Fruit fly (Drosophila melanogaster) whole organism, embryonic: ENCODE results near the gene PMP34.
A peak's percentile ranks its signal among the peaks of the same experiment; 100 is the strongest.

Experiments
- CG10565 ChIP-seq: fragments of 200-800 bp; sonication (Bioruptor generic); optimal IDR thresholded peaks from 3 replicates; lab custom pipeline; 2016; ENCODE audit warnings: missing biosample characterization, mild to moderate bottlenecking, missing genetic modification characterization
- CG10654 ChIP-seq: fragments of 200-800 bp; sonication (Bioruptor generic); optimal IDR thresholded peaks from 2 replicates; lab custom pipeline; 2016; ENCODE audit warnings: missing biosample characterization, missing genetic modification characterization
- CG10979 ChIP-seq: fragments of 200-800 bp; sonication (Bioruptor generic); optimal IDR thresholded peaks from 2 replicates; lab custom pipeline; 2018; ENCODE audit warnings: missing biosample characterization, mild to moderate bottlenecking, missing genetic modification characterization, moderate library complexity
- CG11723 ChIP-seq: fragments of 200-800 bp; sonication (Bioruptor generic); optimal IDR thresholded peaks from 2 replicates; lab custom pipeline; 2017; ENCODE audit warnings: missing biosample characterization, mild to moderate bottlenecking, missing genetic modification characterization
- CG12391 ChIP-seq: fragments of 200-800 bp; sonication (Bioruptor generic); optimal IDR thresholded peaks from 3 replicates; lab custom pipeline; 2018; ENCODE audit warnings: missing biosample characterization, mild to moderate bottlenecking, missing genetic modification characterization, moderate library complexity
- CG13624 ChIP-seq: fragments of 200-800 bp; sonication (Bioruptor generic); optimal IDR thresholded peaks from 2 replicates; lab custom pipeline; 2016; ENCODE audit warnings: missing biosample characterization, missing genetic modification characterization
- CG15011 ChIP-seq: fragments of 200-800 bp; sonication (Bioruptor generic); optimal IDR thresholded peaks from 3 replicates; lab custom pipeline; 2018; ENCODE audit warnings: missing biosample characterization, mild to moderate bottlenecking, missing genetic modification characterization
- CG16813 ChIP-seq: fragments of 200-800 bp; sonication (Bioruptor generic); IDR thresholded peaks from 3 replicates; pipeline ENCODE4 v1.3.6; 2022; ENCODE audit warnings: missing biosample characterization, missing genetic modification characterization; ENCODE audit not compliant: partially characterized antibody
- CG18599 ChIP-seq: fragments of 200-800 bp; sonication (Bioruptor generic); optimal IDR thresholded peaks from 3 replicates; lab custom pipeline; 2017; ENCODE audit warnings: missing biosample characterization, missing genetic modification characterization, mild to moderate bottlenecking, moderate library complexity, missing genetic modification reagents
- CG2712 ChIP-seq: fragments of 200-800 bp; optimal IDR thresholded peaks from 3 replicates; lab custom pipeline; 2019; ENCODE audit warnings: missing biosample characterization, mild to moderate bottlenecking, missing genetic modification characterization, moderate library complexity
- CG33213 ChIP-seq: fragments of 200-800 bp; sonication (Bioruptor generic); optimal IDR thresholded peaks from 3 replicates; lab custom pipeline; 2016; ENCODE audit warnings: missing biosample characterization, missing genetic modification characterization
- CG42726 ChIP-seq: fragments of 200-800 bp; sonication (Bioruptor generic); IDR thresholded peaks from 2 replicates; pipeline ENCODE4 v1.3.6; 2022; ENCODE audit warnings: missing biosample characterization, missing genetic modification characterization; ENCODE audit not compliant: partially characterized antibody
- CG7372 ChIP-seq: fragments of 200-800 bp; sonication (Bioruptor generic); IDR thresholded peaks from 2 replicates; pipeline ENCODE4 v1.3.6; 2022; ENCODE audit warnings: missing biosample characterization, missing genetic modification characterization
- CG9797 ChIP-seq: fragments of 200-800 bp; sonication (Bioruptor generic); optimal IDR thresholded peaks from 3 replicates; lab custom pipeline; 2018; ENCODE audit warnings: missing biosample characterization, mild to moderate bottlenecking, missing genetic modification characterization
- Dll ChIP-seq: fragments of 200-800 bp; sonication (Bioruptor generic); IDR thresholded peaks from 4 replicates; pipeline ENCODE4 v1.3.6; 2022; ENCODE audit warnings: missing biosample characterization, missing genetic modification characterization; ENCODE audit not compliant: partially characterized antibody
- E2f2 ChIP-seq: fragments of 200-800 bp; sonication (Bioruptor generic); IDR thresholded peaks from 2 replicates; pipeline ENCODE4 v1.3.6; 2022; ENCODE audit warnings: missing biosample characterization, missing genetic modification characterization
- ERR ChIP-seq: fragments of 200-800 bp; sonication (Bioruptor generic); optimal IDR thresholded peaks from 2 replicates; lab custom pipeline; 2016; ENCODE audit warnings: missing biosample characterization, missing genetic modification characterization
- Ets97D ChIP-seq: fragments of 200-800 bp; sonication (Bioruptor generic); optimal IDR thresholded peaks from 3 replicates; lab custom pipeline; 2016; ENCODE audit warnings: missing biosample characterization, missing genetic modification characterization
- Fer1 ChIP-seq: fragments of 200-800 bp; sonication (Bioruptor generic); optimal IDR thresholded peaks from 2 replicates; lab custom pipeline; 2017; ENCODE audit warnings: missing biosample characterization, mild to moderate bottlenecking, missing genetic modification characterization
- Fer2 ChIP-seq: fragments of 200-800 bp; sonication (Bioruptor generic); optimal IDR thresholded peaks from 2 replicates; lab custom pipeline; 2018; ENCODE audit warnings: missing biosample characterization, mild to moderate bottlenecking, missing genetic modification characterization, moderate library complexity
- GATAe ChIP-seq: fragments of 200-800 bp; sonication (Bioruptor generic); conservative IDR thresholded peaks from 2 replicates; pipeline ENCODE4 v1.3.6; 2022; ENCODE audit warnings: missing biosample characterization, missing genetic modification characterization
- Gug ChIP-seq: fragments of 200-800 bp; sonication (Bioruptor generic); IDR thresholded peaks from 4 replicates; pipeline ENCODE4 v1.3.6; 2022; ENCODE audit warnings: missing biosample characterization, missing genetic modification characterization
- H15 ChIP-seq: fragments of 200-800 bp; sonication (Bioruptor generic); IDR thresholded peaks from 3 replicates; pipeline ENCODE4 v1.3.6; 2022; ENCODE audit warnings: missing biosample characterization, missing genetic modification characterization
- HHEX ChIP-seq: fragments of 200-800 bp; sonication (Bioruptor generic); optimal IDR thresholded peaks from 3 replicates; lab custom pipeline; 2017; ENCODE audit warnings: missing biosample characterization, mild to moderate bottlenecking, missing genetic modification characterization, missing genetic modification reagents
- HmgZ ChIP-seq: fragments of 200-800 bp; sonication (Bioruptor generic); optimal IDR thresholded peaks from 2 replicates; lab custom pipeline; 2018; ENCODE audit warnings: missing biosample characterization, mild to moderate bottlenecking, missing genetic modification characterization
- Hr39 ChIP-seq: fragments of >200 bp; optimal IDR thresholded peaks from 2 replicates; lab custom pipeline; 2017
- Jarid2 ChIP-seq: fragments of 200-800 bp; sonication (Bioruptor generic); optimal IDR thresholded peaks from 3 replicates; lab custom pipeline; 2017; ENCODE audit warnings: mild to moderate bottlenecking, missing biosample characterization, missing genetic modification reagents, missing genetic modification characterization
- Kr ChIP-seq: fragments of 200-800 bp; sonication (Bioruptor generic); optimal IDR thresholded peaks from 2 replicates; lab custom pipeline; 2017; ENCODE audit warnings: missing biosample characterization, mild to moderate bottlenecking, missing genetic modification characterization
- Mes4 ChIP-seq: fragments of 200-800 bp; sonication (Bioruptor generic); optimal IDR thresholded peaks from 2 replicates; lab custom pipeline; 2016; ENCODE audit warnings: missing biosample characterization, missing genetic modification characterization
- NFAT ChIP-seq: fragments of 200-800 bp; sonication (Bioruptor generic); IDR thresholded peaks from 2 replicates; pipeline ENCODE4 v1.3.6; 2022; ENCODE audit warnings: missing biosample characterization, missing genetic modification characterization
- Neu2 ChIP-seq: fragments of 200-800 bp; sonication (Bioruptor generic); optimal IDR thresholded peaks from 3 replicates; lab custom pipeline; 2016; ENCODE audit warnings: missing biosample characterization, missing genetic modification characterization, borderline replicate concordance
- Tbp ChIP-seq: fragments of >200 bp; optimal IDR thresholded peaks from 2 replicates; lab custom pipeline; 2018; ENCODE audit warnings: missing biosample characterization, missing genetic modification characterization
- bab2 ChIP-seq: fragments of 200-800 bp; sonication (Bioruptor generic); optimal IDR thresholded peaks from 2 replicates; lab custom pipeline; 2016; ENCODE audit warnings: missing biosample characterization, missing genetic modification characterization
- br ChIP-seq: fragments of >200 bp; optimal IDR thresholded peaks from 2 replicates; lab custom pipeline; 2017
- chm ChIP-seq: fragments of 200-800 bp; sonication (Bioruptor generic); IDR thresholded peaks from 2 replicates; pipeline ENCODE4 v1.3.6; 2022; ENCODE audit warnings: missing biosample characterization, missing genetic modification characterization
- grau ChIP-seq: fragments of 200-800 bp; optimal IDR thresholded peaks from 3 replicates; lab custom pipeline; 2019; ENCODE audit warnings: missing biosample characterization, mild to moderate bottlenecking, missing genetic modification characterization, moderate library complexity
- jigr1 ChIP-seq: fragments of 200-800 bp; sonication (Bioruptor generic); IDR thresholded peaks from 3 replicates; pipeline ENCODE4 v1.3.6; 2022; ENCODE audit warnings: missing biosample characterization, missing genetic modification characterization
- jumu ChIP-seq: fragments of 200-800 bp; sonication (Bioruptor generic); optimal IDR thresholded peaks from 3 replicates; lab custom pipeline; 2016; ENCODE audit warnings: missing biosample characterization, missing genetic modification characterization
- klu ChIP-seq: fragments of 200-800 bp; sonication (Bioruptor generic); IDR thresholded peaks from 2 replicates; pipeline ENCODE4 v1.3.6; 2022; ENCODE audit warnings: missing biosample characterization, missing genetic modification characterization
- org-1 ChIP-seq: fragments of 200-800 bp; sonication (Bioruptor generic); optimal IDR thresholded peaks from 2 replicates; lab custom pipeline; 2017; ENCODE audit warnings: missing biosample characterization, missing genetic modification characterization
- pb ChIP-seq: fragments of 200-800 bp; sonication (Bioruptor generic); optimal IDR thresholded peaks from 3 replicates; lab custom pipeline; 2016; ENCODE audit warnings: missing biosample characterization, missing genetic modification characterization
- row ChIP-seq: fragments of 200-800 bp; sonication (Bioruptor generic); IDR thresholded peaks from 3 replicates; pipeline ENCODE4 v1.3.6; 2022; ENCODE audit warnings: missing biosample characterization, missing genetic modification characterization
- schlank ChIP-seq: fragments of 200-800 bp; sonication (Bioruptor generic); optimal IDR thresholded peaks from 2 replicates; lab custom pipeline; 2018; ENCODE audit warnings: missing biosample characterization, mild to moderate bottlenecking, missing genetic modification characterization
- scrt ChIP-seq: fragments of 200-800 bp; sonication (Bioruptor generic); optimal IDR thresholded peaks from 2 replicates; lab custom pipeline; 2018; ENCODE audit warnings: missing biosample characterization, mild to moderate bottlenecking, missing genetic modification characterization, moderate library complexity
- sens ChIP-seq: fragments of 200-800 bp; sonication (Bioruptor generic); peaks from one replicate; lab custom pipeline; 2016; ENCODE audit warnings: missing biosample characterization, missing genetic modification characterization
- shn ChIP-seq: fragments of 200-800 bp; sonication (Bioruptor generic); optimal IDR thresholded peaks from 3 replicates; lab custom pipeline; 2016; ENCODE audit warnings: missing biosample characterization, missing genetic modification characterization
- sima ChIP-seq: fragments of 200-800 bp; sonication (Bioruptor generic); optimal IDR thresholded peaks from 2 replicates; lab custom pipeline; 2016; ENCODE audit warnings: missing biosample characterization, missing genetic modification characterization
- so ChIP-seq: fragments of 200-800 bp; sonication (Bioruptor generic); IDR thresholded peaks from 3 replicates; pipeline ENCODE4 v1.3.6; 2022; ENCODE audit warnings: missing biosample characterization, missing genetic modification characterization
- stc ChIP-seq: fragments of 200-800 bp; sonication (Bioruptor generic); IDR thresholded peaks from 2 replicates; pipeline ENCODE4 v1.3.6; 2022; ENCODE audit warnings: missing biosample characterization, missing genetic modification characterization
- tna ChIP-seq: fragments of 200-800 bp; sonication (Bioruptor generic); IDR thresholded peaks from 2 replicates; pipeline ENCODE4 v1.3.6; 2022; ENCODE audit warnings: missing biosample characterization, missing genetic modification characterization; ENCODE audit not compliant: partially characterized antibody
- trem ChIP-seq: fragments of 200-800 bp; optimal IDR thresholded peaks from 3 replicates; lab custom pipeline; 2019; ENCODE audit warnings: missing biosample characterization, mild to moderate bottlenecking, missing genetic modification characterization, moderate library complexity
- tx ChIP-seq: fragments of 200-800 bp; sonication (Bioruptor generic); optimal IDR thresholded peaks from 2 replicates; lab custom pipeline; 2016; ENCODE audit warnings: missing biosample characterization, missing genetic modification characterization
- vvl ChIP-seq: fragments of 200-800 bp; sonication (Bioruptor generic); IDR thresholded peaks from 2 replicates; pipeline ENCODE4 v1.3.6; 2022; ENCODE audit warnings: missing biosample characterization, missing genetic modification characterization

Gene PMP34

dm6 chr3L:4286784-4287183 lies 31.8 kb upstream of the PMP34 start, which contains the start of gene TfIIEbeta (continued):
- peak; percentile 32 for TF ChIP-seq grau
- TF ChIP-seq row (GFP tag; lab: Robert Waterston, UW): peak; percentile 82
- TF ChIP-seq org-1: no peak
- TF ChIP-seq CG9797: no peak
- peak; percentile 15 for TF ChIP-seq Fer1 (GFP tag; lab: Kevin White, UChicago)
- TF ChIP-seq CG10565: no peak
- TF ChIP-seq H15 (GFP tag; lab: Robert Waterston, UW): no peak
- no peak for TF ChIP-seq Jarid2 (GFP tag; lab: Kevin White, UChicago)
- no peak for TF ChIP-seq bab2
- TF ChIP-seq Mes4 (GFP tag; lab: Kevin White, UChicago): no peak
- no peak for TF ChIP-seq pb
- no peak for TF ChIP-seq CG15011 (GFP tag; lab: Kevin White, UChicago)
- TF ChIP-seq NFAT: no peak
- no peak for TF ChIP-seq CG18599 (GFP tag; lab: Kevin White, UChicago)
- TF ChIP-seq GATAe (GFP tag; lab: Robert Waterston, UW): no peak
- peak; percentile 33 for TF ChIP-seq trem (tag; lab: Kevin White, UChicago)
- no peak for TF ChIP-seq Neu2 (GFP tag; lab: Kevin White, UChicago)
- TF ChIP-seq so (GFP tag; lab: Robert Waterston, UW): no peak
- TF ChIP-seq sima (GFP tag; lab: Kevin White, UChicago): no peak
- TF ChIP-seq CG10654 (GFP tag; lab: Kevin White, UChicago): peak; percentile 5
- TF ChIP-seq HHEX (GFP tag; lab: Kevin White, UChicago): no peak
- TF ChIP-seq ERR (GFP tag; lab: Kevin White, UChicago): no peak
- no peak for TF ChIP-seq schlank (tag; lab: Kevin White, UChicago)
- peak; percentile 46 for TF ChIP-seq vvl (GFP tag; lab: Robert Waterston, UW)
- TF ChIP-seq jigr1 (GFP tag; lab: Robert Waterston, UW): no peak
- peak; percentile 32 for TF ChIP-seq CG2712 (tag; lab: Kevin White, UChicago)
- no peak for TF ChIP-seq Gug (GFP tag; lab: Robert Waterston, UW)
- TF ChIP-seq stc: peak; percentile 7; the same call in 1 of the 2 replicates
- 0 out of 4 replicates have a peak, but pooled peaks have one; percentile 49 for TF ChIP-seq Dll (GFP tag; lab: Robert Waterston, UW)
- TF ChIP-seq CG7372: no peak
- TF ChIP-seq scrt: peak; percentile 57
- peak; percentile 44 for TF ChIP-seq E2f2
- TF ChIP-seq shn (GFP tag; lab: Kevin White, UChicago): no peak
- peak; percentile 27 for TF ChIP-seq HmgZ
- peak; percentile 64 for TF ChIP-seq sens
- TF ChIP-seq jumu (GFP tag; lab: Kevin White, UChicago): no peak
- TF ChIP-seq CG42726 (GFP tag; lab: Robert Waterston, UW): peak; percentile 6; the same call in 1 of the 2 replicates
- TF ChIP-seq Kr (GFP tag; lab: Kevin White, UChicago): no peak
- no peak for TF ChIP-seq Fer2
- no peak for TF ChIP-seq klu
- TF ChIP-seq tx (GFP tag; lab: Kevin White, UChicago): no peak
- TF ChIP-seq chm (GFP tag; lab: Robert Waterston, UW): no peak
- TF ChIP-seq Hr39 (lab: Kevin White, UChicago): no peak
- peak; percentile 60 for TF ChIP-seq CG12391 (tag; lab: Kevin White, UChicago)
- no peak for TF ChIP-seq br (lab: Kevin White, UChicago)
- no peak for TF ChIP-seq CG13624 (GFP tag; lab: Kevin White, UChicago)
- TF ChIP-seq CG16813: no peak
- TF ChIP-seq tna (GFP tag; lab: Robert Waterston, UW): no peak
- no peak for TF ChIP-seq Tbp (GFP tag; lab: Kevin White, UChicago)
- TF ChIP-seq CG33213 (GFP tag; lab: Kevin White, UChicago): no peak
- no peak for TF ChIP-seq CG11723 (GFP tag; lab: Kevin White, UChicago)
- peak; percentile 44 for TF ChIP-seq CG10979 (tag; lab: Kevin White, UChicago)
- TF ChIP-seq Ets97D (GFP tag; lab: Kevin White, UChicago): no peak
